Fruit fly (Drosophila melanogaster) whole organism: ENCODE results near the gene CG7058.

Experiments used
- CG8478 ChIP-seq: fragments of >200 bp; optimal IDR thresholded peaks from 2 replicates; lab custom pipeline; 2018; ENCODE audit warnings: inconsistent platforms
- Dll ChIP-seq: fragments of >200 bp; optimal IDR thresholded peaks from 2 replicates; lab custom pipeline; 2017
- EcR ChIP-seq, 2 experiments: fragments of >200 bp; optimal IDR thresholded peaks; 2 replicates each; lab custom pipeline; 2017; ENCODE audit warnings: missing biosample characterization in 2 of 2, missing genetic modification characterization in 2 of 2, missing genetic modification reagents in 2 of 2
- pan ChIP-seq: fragments of >200 bp; optimal IDR thresholded peaks from 2 replicates; lab custom pipeline; 2017
- psq ChIP-seq: fragments of >200 bp; optimal IDR thresholded peaks from 2 replicates; lab custom pipeline; 2017
- usp ChIP-seq: fragments of >200 bp; optimal IDR thresholded peaks from 2 replicates; lab custom pipeline; 2017; ENCODE audit warnings: missing biosample characterization, missing genetic modification characterization, mixed read lengths

- TF ChIP-seq pan (lab: Kevin White, UChicago) = no peak
- no peak for TF ChIP-seq psq (lab: Kevin White, UChicago)
- no peak for TF ChIP-seq usp (GFP tag; lab: Kevin White, UChicago)
- no peak for TF ChIP-seq CG8478 (lab: Kevin White, UChicago)
- TF ChIP-seq EcR (GFP tag; optimal IDR thresholded peaks at IDR 0.05; lab: Kevin White, UChicago) = no peak
- no peak for TF ChIP-seq Dll (lab: Kevin White, UChicago)
Measured at dm6 chrX:18806365-18806764, at the start of gene CG7058.
